Worm (Caenorhabditis elegans): ENCODE data around the gene ceh-83.

The ceh-83 gene

DNA sequence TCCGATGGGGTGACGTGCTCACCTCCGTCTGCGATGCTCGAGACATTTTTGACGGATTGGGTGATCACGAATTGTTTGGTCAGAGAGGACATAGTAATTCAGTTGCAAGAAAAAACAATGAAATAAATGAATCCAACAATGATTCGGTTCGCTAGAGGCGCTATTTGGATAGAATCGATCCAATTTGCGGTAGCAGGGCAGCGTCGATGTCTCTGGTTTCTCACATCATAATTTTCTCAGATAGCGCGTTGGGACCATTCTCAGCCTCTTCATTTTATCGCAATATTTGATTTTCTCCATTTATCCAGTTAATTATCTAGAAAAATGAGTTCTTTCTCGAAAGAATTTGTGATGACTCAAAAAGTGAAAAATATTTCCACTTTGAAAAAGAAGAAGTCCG lies 29.9 kb downstream of the ceh-83 start, which contains the start of gene sdz-18:
sdz-18 (minus strand) TSS at position 101 of the 400 bp plus-strand sequence.
- no peak for TF ChIP-seq ztf-23 (GFP tag; IDR thresholded peaks at IDR 0.05)
- TF ChIP-seq cog-1 (tag; optimal IDR thresholded peaks at IDR 0.05), result no peak
- no peak for TF ChIP-seq tab-1 (GFP tag; IDR thresholded peaks at IDR 0.05)

DNA sequence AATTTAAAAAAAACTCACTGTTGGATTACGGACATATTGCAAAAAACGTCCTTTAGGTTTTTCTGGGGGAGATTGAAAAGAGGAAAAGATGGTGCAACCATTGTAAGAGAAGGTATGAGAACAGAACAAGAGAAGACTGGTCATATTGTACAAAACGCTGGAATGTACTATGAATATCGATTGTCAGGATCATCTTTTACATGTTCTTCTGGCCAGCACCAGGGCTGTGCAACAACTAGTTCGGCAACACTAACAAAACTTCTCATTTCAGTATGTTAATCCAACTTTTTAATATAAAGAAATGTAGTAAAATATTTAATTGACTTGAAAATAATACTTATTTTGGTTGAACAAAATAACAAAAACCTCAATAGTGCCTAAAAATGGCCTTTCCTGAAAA lies 33.0 kb downstream of the ceh-83 start, which contains the start of gene fbxb-47:
fbxb-47 (minus strand) TSS at position 101 of the 400 bp plus-strand sequence.
- no peak for TF ChIP-seq med-1 (GFP tag; optimal IDR thresholded peaks at IDR 0.05; ENCODE audit: insufficient read depth)
- TF ChIP-seq tab-1 (GFP tag; IDR thresholded peaks at IDR 0.05), result no peak

DNA sequence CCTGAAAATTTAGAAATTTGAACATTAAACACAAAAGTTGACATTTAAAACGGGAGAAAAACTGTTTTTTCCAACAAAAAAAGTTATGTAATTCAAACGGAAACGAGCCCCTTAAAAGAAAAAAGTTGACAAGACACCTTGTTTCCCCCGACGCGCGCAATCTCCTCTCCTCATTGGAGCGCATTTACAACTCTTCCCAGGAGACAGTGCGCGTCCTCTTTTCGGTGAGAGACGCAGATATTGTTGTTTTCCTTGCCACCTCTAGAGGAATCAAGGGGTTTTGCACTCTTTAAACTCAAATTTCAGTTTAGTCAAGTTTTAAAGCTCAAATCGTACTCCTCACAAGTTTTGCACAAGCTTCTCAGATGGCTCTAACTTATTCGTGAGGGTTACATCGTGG lies 40.5 kb downstream of the ceh-83 start, which contains the start of gene F58E1.13:
F58E1.13 (minus strand) TSS at position 12 of the 400 bp plus-strand sequence.
- no peak for TF ChIP-seq ref-1 (GFP tag; conservative IDR thresholded peaks at IDR 0.05)
- TF ChIP-seq med-1 (GFP tag; optimal IDR thresholded peaks at IDR 0.05; ENCODE audit: insufficient read depth), result no peak
- TF ChIP-seq ztf-23 (GFP tag; IDR thresholded peaks at IDR 0.05), result no peak
- no peak for TF ChIP-seq tab-1 (GFP tag; IDR thresholded peaks at IDR 0.05)
- no peak for TF ChIP-seq T22C8.4 (GFP tag; IDR thresholded peaks at IDR 0.05)
- TF ChIP-seq ztf-29 (GFP tag; IDR thresholded peaks at IDR 0.05), result no peak

DNA sequence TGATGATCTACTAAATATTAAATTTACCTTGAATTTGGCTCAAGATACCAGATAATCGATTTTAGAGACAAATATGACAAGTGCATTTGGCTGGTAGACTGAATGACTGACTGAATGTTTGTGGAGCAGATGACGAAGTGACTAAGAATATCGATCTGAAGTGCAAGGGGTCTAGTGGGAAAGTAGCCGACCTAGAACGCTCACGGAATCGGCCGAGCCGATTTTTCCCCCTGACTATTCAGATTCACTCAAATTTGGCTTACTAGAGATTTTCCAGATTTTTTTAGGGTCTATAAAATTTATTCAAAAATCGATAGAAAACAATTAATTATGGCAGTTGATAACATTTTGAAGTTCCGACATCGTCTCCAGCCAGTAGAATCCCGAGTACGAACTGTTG lies 41.8 kb downstream of the ceh-83 start, which contains the start of gene fbxc-26:
fbxc-26 (minus strand) TSS at position 101 of the 400 bp plus-strand sequence.
- TF ChIP-seq med-1 (GFP tag; optimal IDR thresholded peaks at IDR 0.05; ENCODE audit: insufficient read depth), result no peak
- no peak for TF ChIP-seq flt-1 (GFP tag; IDR thresholded peaks at IDR 0.05)
- TF ChIP-seq ztf-23 (GFP tag; IDR thresholded peaks at IDR 0.05), result no peak
- TF ChIP-seq tab-1 (GFP tag; IDR thresholded peaks at IDR 0.05), result no peak
- TF ChIP-seq ref-1 (GFP tag; conservative IDR thresholded peaks at IDR 0.05), result no peak
- TF ChIP-seq T22C8.4 (GFP tag; IDR thresholded peaks at IDR 0.05), result no peak
- TF ChIP-seq cog-1 (tag; optimal IDR thresholded peaks at IDR 0.05), result no peak
- no peak for TF ChIP-seq klf-2 (GFP tag; conservative IDR thresholded peaks at IDR 0.05)
- no peak for TF ChIP-seq ztf-29 (GFP tag; IDR thresholded peaks at IDR 0.05)

DNA sequence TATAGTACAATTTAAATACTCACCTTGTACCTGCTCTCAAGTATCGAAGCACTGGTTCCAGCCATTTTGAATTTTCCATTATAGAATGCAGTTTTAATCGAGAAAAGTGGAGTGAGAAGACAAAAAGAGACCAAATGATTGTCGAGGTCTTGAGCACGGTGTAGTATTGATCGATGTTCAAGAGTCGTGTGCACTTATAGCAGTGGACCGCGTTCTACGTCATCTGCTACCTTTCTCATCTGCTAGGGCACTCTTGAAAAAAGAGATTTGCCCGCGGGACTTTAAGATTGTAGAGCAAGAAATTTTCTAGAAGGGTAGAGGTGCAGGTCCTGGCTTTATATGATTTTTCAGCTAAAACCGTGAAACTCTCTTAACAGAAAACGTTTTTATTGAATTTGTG lies 43.5 kb downstream of the ceh-83 start, which contains the start of gene fbxc-21:
fbxc-21 (minus strand) TSS at position 101 of the 400 bp plus-strand sequence.
- TF ChIP-seq tab-1 (GFP tag; IDR thresholded peaks at IDR 0.05) (no peak), flt-1 (GFP tag; IDR thresholded peaks at IDR 0.05) (no peak), ref-1 (GFP tag; conservative IDR thresholded peaks at IDR 0.05) (no peak), klf-2 (GFP tag; conservative IDR thresholded peaks at IDR 0.05) (no peak), T22C8.4 (GFP tag; IDR thresholded peaks at IDR 0.05) (no peak)

DNA sequence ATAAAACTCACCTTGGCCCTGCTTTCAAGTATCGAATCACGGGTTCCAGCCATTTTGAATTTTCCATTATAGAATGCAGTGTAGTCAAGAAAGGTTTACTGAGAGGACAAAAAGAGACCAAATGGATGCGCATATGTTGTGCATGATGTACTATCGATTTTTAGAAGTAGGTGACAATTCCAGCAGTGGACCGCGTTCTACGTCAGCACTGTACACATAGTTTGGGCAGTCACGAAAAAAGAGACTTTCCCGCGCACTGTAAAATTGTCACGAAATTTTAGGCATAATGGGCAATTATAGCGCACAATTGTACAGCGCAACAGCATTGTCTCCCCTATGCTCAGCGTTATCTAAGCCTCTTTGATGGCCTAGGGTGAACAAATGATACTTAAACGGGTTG lies 45.3 kb downstream of the ceh-83 start, which contains the start of gene fbxc-22:
fbxc-22 (minus strand) TSS at position 101 of the 400 bp plus-strand sequence.
- TF ChIP-seq med-1 (GFP tag; optimal IDR thresholded peaks at IDR 0.05; ENCODE audit: insufficient read depth), result no peak
- no peak for TF ChIP-seq klf-2 (GFP tag; conservative IDR thresholded peaks at IDR 0.05)
- no peak for TF ChIP-seq ztf-29 (GFP tag; IDR thresholded peaks at IDR 0.05)

DNA sequence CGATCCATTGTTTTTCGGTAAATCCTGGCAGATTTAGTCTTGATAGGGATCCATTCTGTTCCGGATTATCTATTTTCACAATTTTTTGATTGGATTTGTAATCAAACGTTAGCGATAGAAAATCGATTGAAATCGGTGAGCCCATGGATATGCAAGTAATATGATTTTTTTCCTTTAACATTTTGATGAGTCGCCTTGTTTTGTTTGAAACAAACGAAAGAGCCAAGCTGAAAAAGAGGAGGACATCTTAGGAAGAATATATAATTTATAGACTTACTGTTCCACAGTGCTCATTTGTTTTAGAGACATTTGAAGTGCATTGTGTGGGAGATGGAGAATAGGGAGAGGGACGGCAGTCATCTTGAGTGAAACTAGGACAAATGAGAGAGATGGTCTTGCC lies 47.5 kb downstream of the ceh-83 start, which contains the start of the genes fbxb-18 and fbxb-19:
fbxb-18 (minus strand) TSS at position 101 of the 400 bp plus-strand sequence.
fbxb-19 (minus strand) TSS at position 369 of the 400 bp plus-strand sequence.
- TF ChIP-seq ref-1 (GFP tag; conservative IDR thresholded peaks at IDR 0.05) (no peak), klf-2 (GFP tag; conservative IDR thresholded peaks at IDR 0.05) (no peak), med-1 (GFP tag; optimal IDR thresholded peaks at IDR 0.05; ENCODE audit: insufficient read depth) (no peak), tab-1 (GFP tag; IDR thresholded peaks at IDR 0.05) (no peak), ztf-23 (GFP tag; IDR thresholded peaks at IDR 0.05) (no peak), ztf-29 (GFP tag; IDR thresholded peaks at IDR 0.05) (no peak), flt-1 (GFP tag; IDR thresholded peaks at IDR 0.05) (no peak), cog-1 (tag; optimal IDR thresholded peaks at IDR 0.05) (no peak), T22C8.4 (GFP tag; IDR thresholded peaks at IDR 0.05) (no peak)

DNA sequence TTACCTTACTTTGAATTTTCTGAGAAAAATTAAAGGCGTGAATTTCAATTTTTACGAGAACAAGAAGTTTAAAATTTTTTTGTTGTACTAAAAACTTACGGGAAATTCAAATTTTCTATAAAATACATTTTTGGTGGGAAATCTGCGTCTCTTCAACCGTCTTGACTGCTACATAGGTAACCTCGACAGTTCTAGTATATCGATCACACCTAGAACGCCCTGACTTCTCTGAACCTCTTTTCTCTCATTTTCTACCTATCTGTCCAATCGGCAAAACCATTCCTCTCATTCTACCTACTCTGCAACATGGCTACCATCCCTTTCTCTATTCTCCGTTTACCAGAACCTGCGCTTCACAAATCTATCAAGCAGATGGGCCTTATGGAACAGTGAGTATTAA lies 52.6 kb downstream of the ceh-83 start, which contains the start of gene fbxb-25:
fbxb-25 (plus strand) TSS at position 301 of the 400 bp plus-strand sequence.
- TF ChIP-seq cog-1 (tag; optimal IDR thresholded peaks at IDR 0.05), result no peak
- no peak for TF ChIP-seq tab-1 (GFP tag; IDR thresholded peaks at IDR 0.05)
- TF ChIP-seq ref-1 (GFP tag; conservative IDR thresholded peaks at IDR 0.05), result no peak
- TF ChIP-seq flt-1 (GFP tag; IDR thresholded peaks at IDR 0.05), result no peak
- TF ChIP-seq klf-2 (GFP tag; conservative IDR thresholded peaks at IDR 0.05), result no peak
- TF ChIP-seq ztf-29 (GFP tag; IDR thresholded peaks at IDR 0.05), result no peak
- no peak for TF ChIP-seq ztf-23 (GFP tag; IDR thresholded peaks at IDR 0.05)
- no peak for TF ChIP-seq med-1 (GFP tag; optimal IDR thresholded peaks at IDR 0.05; ENCODE audit: insufficient read depth)
- no peak for TF ChIP-seq T22C8.4 (GFP tag; IDR thresholded peaks at IDR 0.05)
